Worm (Caenorhabditis elegans): Measurements from ENCODE around the gene F02C12.1.

The F02C12.1 gene

ce11 chrX:13383273-13383672 lies 18.6 kb upstream of the F02C12.1 start (continued):
- TF ChIP-seq lin-13 (GFP tag; optimal IDR thresholded peaks at IDR 0.05), result no peak
- no peak for TF ChIP-seq nhr-237 (tag; optimal IDR thresholded peaks at IDR 0.05)
- no peak for TF ChIP-seq T20F7.1 (GFP tag; optimal IDR thresholded peaks at IDR 0.05)
- TF ChIP-seq zag-1 (tag; optimal IDR thresholded peaks at IDR 0.05), result no peak
- no peak for TF ChIP-seq ZK546.5 (tag; optimal IDR thresholded peaks at IDR 0.05)
- no peak for TF ChIP-seq ceh-32 (tag; optimal IDR thresholded peaks at IDR 0.05; ENCODE audit: poor library complexity)
- TF ChIP-seq hif-1 (tag; optimal IDR thresholded peaks at IDR 0.05), result peak in 1 of 2 experiments; percentile 42
- no peak for TF ChIP-seq nhr-111 (GFP tag; optimal IDR thresholded peaks at IDR 0.05)
- no peak for TF ChIP-seq mdl-1 (tag; optimal IDR thresholded peaks at IDR 0.05)

ce11 chrX:13384743-13385142 lies 17.1 kb upstream of the F02C12.1 start:
- no peak for TF ChIP-seq fkh-10 (GFP tag; optimal IDR thresholded peaks at IDR 0.05)
- no peak for TF ChIP-seq php-3 (GFP tag; IDR thresholded peaks at IDR 0.05)
- TF ChIP-seq unc-62 (GFP tag; optimal IDR thresholded peaks at IDR 0.05 in 1 of 2), result peak in 1 of 2 experiments; percentile 94
- TF ChIP-seq unc-62 (tag; optimal IDR thresholded peaks at IDR 0.05), result no peak
- no peak for TF ChIP-seq vab-7 (GFP tag; IDR thresholded peaks at IDR 0.05)
- TF ChIP-seq T20F7.1 (GFP tag; optimal IDR thresholded peaks at IDR 0.05), result no peak
- no peak for TF ChIP-seq zfp-3 (GFP tag; conservative IDR thresholded peaks at IDR 0.05)
- no peak for TF ChIP-seq nhr-48 (tag; optimal IDR thresholded peaks at IDR 0.05)
- no peak for TF ChIP-seq lin-1 (GFP tag; IDR thresholded peaks at IDR 0.05)

ce11 chrX:13387497-13387953 lies 14.4 kb upstream of the F02C12.1 start, which contains the start of gene C49F8.3:
Gene C49F8.3 (minus strand): TSS chrX:13387547.
- TF ChIP-seq unc-62 (GFP tag; optimal IDR thresholded peaks at IDR 0.05 in 1 of 2) (peak in 1 of 2 experiments; percentile 11), unc-62 (tag; optimal IDR thresholded peaks at IDR 0.05) (no peak), hlh-30 (tag; optimal IDR thresholded peaks at IDR 0.05; ENCODE audit: insufficient read depth) (no peak), nhr-25 (tag; optimal IDR thresholded peaks at IDR 0.05; ENCODE audit: borderline replicate concordance, insufficient read depth) (peak; percentile 1)

ce11 chrX:13388829-13389228 lies 13.1 kb upstream of the F02C12.1 start:
- TF ChIP-seq mxl-2 (GFP tag; conservative IDR thresholded peaks at IDR 0.05) (no peak), nhr-25 (tag; optimal IDR thresholded peaks at IDR 0.05; ENCODE audit: borderline replicate concordance, insufficient read depth) (no peak), lim-7 (GFP tag; IDR thresholded peaks at IDR 0.05) (no peak), nhr-11 (tag; optimal IDR thresholded peaks at IDR 0.05) (no peak), mxl-3 (GFP tag; optimal IDR thresholded peaks at IDR 0.05) (peak; percentile 48), F49E8.2 (tag; optimal IDR thresholded peaks at IDR 0.05; ENCODE audit: borderline replicate concordance) (no peak), dpl-1 (GFP tag; optimal IDR thresholded peaks at IDR 0.05) (no peak), hlh-11 (tag; optimal IDR thresholded peaks at IDR 0.05) (no peak), nhr-48 (tag; optimal IDR thresholded peaks at IDR 0.05) (peak; percentile 5), lin-29 (GFP tag; IDR thresholded peaks at IDR 0.05) (no peak), arid-1 (GFP tag; conservative IDR thresholded peaks at IDR 0.05) (no peak), ZK546.5 (tag; optimal IDR thresholded peaks at IDR 0.05) (no peak), D1046.2 (GFP tag; IDR thresholded peaks at IDR 0.05) (no peak), ZK337.2 (GFP tag; IDR thresholded peaks at IDR 0.05) (no peak), unc-39 (tag; optimal IDR thresholded peaks at IDR 0.05) (no peak), tra-1 (GFP tag; IDR thresholded peaks at IDR 0.05) (no peak), lin-39 (tag; optimal IDR thresholded peaks at IDR 0.05) (no peak), ztf-11 (tag; optimal IDR thresholded peaks at IDR 0.05) (no peak), mep-1 (tag; optimal IDR thresholded peaks at IDR 0.05) (no peak), zip-2 (tag; optimal IDR thresholded peaks at IDR 0.05) (no peak), unc-62 (GFP tag; optimal IDR thresholded peaks at IDR 0.05 in 1 of 2) (peak in 1 of 2 experiments; percentile 59), unc-62 (tag; optimal IDR thresholded peaks at IDR 0.05) (no peak), ceh-28 (tag; optimal IDR thresholded peaks at IDR 0.05) (no peak)
